Worm (Caenorhabditis elegans) whole organism, mixed stage, embryonic: ENCODE data around the gene T24B8.7.
A peak's percentile ranks its signal among the peaks of the same experiment; 100 is the strongest.

Experiments used
- M03D4.4 ChIP-seq: sonication (generic microtip); optimal IDR thresholded peaks from 2 replicates; lab custom pipeline; 2017; ENCODE audit warnings: mild to moderate bottlenecking, missing genetic modification characterization, missing compliant biosample characterization
- bed-3 ChIP-seq: fragments of 200-800 bp; sonication (Bioruptor generic); optimal IDR thresholded peaks from 3 replicates; lab custom pipeline; 2018; ENCODE audit warnings: mild to moderate bottlenecking, missing genetic modification characterization, moderate library complexity, missing compliant biosample characterization
- blmp-1 ChIP-seq: fragments of 150-350 bp; optimal IDR thresholded peaks from 2 replicates; lab custom pipeline; 2014; ENCODE audit warnings: missing biosample characterization, missing genetic modification characterization
- ceh-39 ChIP-seq: fragments of 150-350 bp; optimal IDR thresholded peaks from 2 replicates; lab custom pipeline; 2014; ENCODE audit warnings: missing biosample characterization, missing genetic modification characterization
- ceh-43 ChIP-seq: fragments of 200-800 bp; sonication (Bioruptor generic); optimal IDR thresholded peaks from 2 replicates; lab custom pipeline; 2018; ENCODE audit warnings: mild to moderate bottlenecking, missing genetic modification characterization, moderate library complexity, missing compliant biosample characterization
- ceh-83 ChIP-seq: fragments of 200-800 bp; sonication (Bioruptor generic); optimal IDR thresholded peaks from 2 replicates; lab custom pipeline; 2018; ENCODE audit warnings: mild to moderate bottlenecking, missing genetic modification characterization, missing compliant biosample characterization
- ces-1 ChIP-seq: fragments of 150-350 bp; optimal IDR thresholded peaks from 2 replicates; lab custom pipeline; 2014; ENCODE audit warnings: missing biosample characterization, missing genetic modification reagents, missing genetic modification characterization
- cnd-1 ChIP-seq: fragments of 200-800 bp; sonication (Bioruptor generic); optimal IDR thresholded peaks from 2 replicates; lab custom pipeline; 2018; ENCODE audit warnings: mild to moderate bottlenecking, missing genetic modification characterization, missing compliant biosample characterization
- drap-1 ChIP-seq: fragments of 200-800 bp; sonication (Bioruptor generic); optimal IDR thresholded peaks from 3 replicates; lab custom pipeline; 2018; ENCODE audit warnings: mild to moderate bottlenecking, missing genetic modification characterization, missing compliant biosample characterization
- elt-1 ChIP-seq: sonication (generic microtip); optimal IDR thresholded peaks from 2 replicates; lab custom pipeline; 2017; ENCODE audit warnings: missing genetic modification characterization, mild to moderate bottlenecking, missing compliant biosample characterization, antibody characterized with exemption, moderate library complexity, borderline replicate concordance; ENCODE audit not compliant: insufficient read depth
- elt-3 ChIP-seq: fragments of 150-350 bp; optimal IDR thresholded peaks from 2 replicates; lab custom pipeline; 2014; ENCODE audit warnings: missing biosample characterization, missing genetic modification characterization
- flh-1 ChIP-seq: fragments of 200-800 bp; sonication (Bioruptor generic); optimal IDR thresholded peaks from 2 replicates; lab custom pipeline; 2018; ENCODE audit warnings: mild to moderate bottlenecking, missing genetic modification characterization, moderate library complexity, missing compliant biosample characterization
- ham-2 ChIP-seq: fragments of 200-800 bp; sonication (Bioruptor generic); optimal IDR thresholded peaks from 2 replicates; lab custom pipeline; 2018; ENCODE audit warnings: mild to moderate bottlenecking, missing genetic modification characterization, missing compliant biosample characterization
- hlh-1 ChIP-seq: fragments of 150-350 bp; optimal IDR thresholded peaks from 2 replicates; lab custom pipeline; 2014; ENCODE audit warnings: missing biosample characterization, missing genetic modification reagents, missing genetic modification characterization
- lin-13 ChIP-seq: fragments of 150-350 bp; optimal IDR thresholded peaks from 2 replicates; lab custom pipeline; 2014; ENCODE audit warnings: missing biosample characterization, missing genetic modification characterization
- lin-32 ChIP-seq: fragments of 200-800 bp; sonication (Bioruptor generic); optimal IDR thresholded peaks from 2 replicates; lab custom pipeline; 2018; ENCODE audit warnings: mild to moderate bottlenecking, missing genetic modification characterization, missing compliant biosample characterization
- lsy-2 ChIP-seq: fragments of 150-350 bp; optimal IDR thresholded peaks from 2 replicates; lab custom pipeline; 2014; ENCODE audit warnings: missing biosample characterization, missing genetic modification characterization
- mab-5 ChIP-seq: fragments of 150-350 bp; optimal IDR thresholded peaks from 2 replicates; lab custom pipeline; 2014; ENCODE audit warnings: missing biosample characterization, missing genetic modification characterization
- mep-1 ChIP-seq: fragments of 150-350 bp; optimal IDR thresholded peaks from 2 replicates; lab custom pipeline; 2017; ENCODE audit warnings: missing biosample characterization, missing genetic modification reagents, missing genetic modification characterization, inconsistent platforms
- mls-2 ChIP-seq: sonication (generic microtip); optimal IDR thresholded peaks from 2 replicates; lab custom pipeline; 2016; ENCODE audit warnings: mild to moderate bottlenecking, missing genetic modification characterization, moderate library complexity, missing compliant biosample characterization
- nhr-12 ChIP-seq: fragments of 150-350 bp; optimal IDR thresholded peaks from 2 replicates; lab custom pipeline; 2014; ENCODE audit warnings: missing biosample characterization, missing genetic modification characterization
- nhr-2 ChIP-seq: fragments of 150-350 bp; optimal IDR thresholded peaks from 2 replicates; lab custom pipeline; 2014; ENCODE audit warnings: missing biosample characterization, missing genetic modification characterization
- nhr-237 ChIP-seq: fragments of 150-350 bp; optimal IDR thresholded peaks from 2 replicates; lab custom pipeline; 2014; ENCODE audit warnings: missing biosample characterization, missing genetic modification characterization
- nhr-28 ChIP-seq: fragments of 150-350 bp; optimal IDR thresholded peaks from 2 replicates; lab custom pipeline; 2014; ENCODE audit warnings: missing biosample characterization, missing genetic modification characterization
- nhr-76 ChIP-seq: sonication (generic microtip); optimal IDR thresholded peaks from 2 replicates; lab custom pipeline; 2017; ENCODE audit warnings: missing biosample characterization, missing genetic modification characterization
- pha-4 ChIP-seq: fragments of 150-350 bp; optimal IDR thresholded peaks from 2 replicates; lab custom pipeline; 2018; ENCODE audit warnings: missing biosample characterization, missing genetic modification reagents, missing genetic modification characterization
- sem-2 ChIP-seq: fragments of 200-800 bp; sonication (Bioruptor generic); optimal IDR thresholded peaks from 2 replicates; lab custom pipeline; 2018; ENCODE audit warnings: mild to moderate bottlenecking, missing genetic modification characterization, missing compliant biosample characterization
- snpc-4 ChIP-seq: fragments of 150-350 bp; optimal IDR thresholded peaks from 2 replicates; lab custom pipeline; 2014; ENCODE audit warnings: missing biosample characterization, missing genetic modification characterization
- sptf-1 ChIP-seq: sonication (generic microtip); optimal IDR thresholded peaks from 2 replicates; lab custom pipeline; 2017; ENCODE audit warnings: mild to moderate bottlenecking, missing genetic modification characterization, moderate library complexity, missing compliant biosample characterization
- tbx-8 ChIP-seq: fragments of 200-800 bp; sonication (Bioruptor generic); optimal IDR thresholded peaks from 2 replicates; lab custom pipeline; 2018; ENCODE audit warnings: mild to moderate bottlenecking, missing genetic modification characterization, moderate library complexity, missing compliant biosample characterization
- unc-120 ChIP-seq: sonication (generic microtip); optimal IDR thresholded peaks from 2 replicates; lab custom pipeline; 2017; ENCODE audit warnings: missing genetic modification characterization, missing compliant biosample characterization; ENCODE audit not compliant: poor library complexity, severe bottlenecking
- unc-39 ChIP-seq: fragments of 150-350 bp; optimal IDR thresholded peaks from 2 replicates; lab custom pipeline; 2014; ENCODE audit warnings: missing biosample characterization, missing genetic modification characterization
- unc-62 ChIP-seq: fragments of 150-350 bp; optimal IDR thresholded peaks from 2 replicates; lab custom pipeline; 2014; ENCODE audit warnings: missing biosample characterization, missing genetic modification reagents, missing genetic modification characterization
- zip-8 ChIP-seq: fragments of 150-350 bp; optimal IDR thresholded peaks from 2 replicates; lab custom pipeline; 2014; ENCODE audit warnings: missing biosample characterization, missing genetic modification characterization
- ztf-11 ChIP-seq: fragments of 150-350 bp; optimal IDR thresholded peaks from 2 replicates; lab custom pipeline; 2014; ENCODE audit warnings: missing biosample characterization, missing genetic modification characterization

The T24B8.7 gene

DNA sequence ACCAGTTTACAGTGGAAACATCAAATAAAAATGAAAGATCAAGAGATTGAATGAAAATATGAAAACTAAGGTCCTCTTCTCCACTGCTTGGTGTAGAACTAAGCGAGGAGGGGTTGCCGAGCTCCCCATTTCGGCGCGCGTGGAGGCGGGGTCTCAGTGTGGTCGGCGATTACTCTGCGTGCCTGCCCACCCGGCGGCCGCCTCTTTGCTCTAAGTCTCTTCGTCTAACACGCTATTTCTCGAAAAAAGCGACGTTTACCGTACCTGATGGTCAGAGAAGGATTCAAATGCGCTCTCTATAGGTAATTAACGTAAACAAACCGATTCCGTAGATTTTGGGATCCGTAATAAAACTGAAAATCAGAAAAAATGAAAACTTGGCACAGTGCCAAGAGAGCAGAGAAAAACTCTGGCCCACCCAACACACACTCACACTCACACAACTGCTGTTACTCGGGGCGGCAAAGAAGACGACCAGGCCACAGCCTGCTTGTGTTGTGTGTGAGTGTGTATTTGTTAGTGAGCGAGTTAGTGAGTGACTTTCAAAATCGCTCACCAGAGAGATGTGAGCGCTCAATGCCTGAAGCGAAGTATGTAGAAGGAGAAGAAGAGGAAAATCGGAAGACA, 8.2 kb upstream of the T24B8.7 start (continued):
- TF ChIP-seq sem-2 (GFP tag; lab: Kevin White, UChicago) (no peak), lin-13 (peak; percentile 49), elt-1 (tag; lab: Kevin White, UChicago) (no peak), zip-8 (no peak), nhr-237 (tag; lab: Kevin White, UChicago) (peak; percentile 22), unc-39 (no peak), nhr-12 (no peak)

DNA sequence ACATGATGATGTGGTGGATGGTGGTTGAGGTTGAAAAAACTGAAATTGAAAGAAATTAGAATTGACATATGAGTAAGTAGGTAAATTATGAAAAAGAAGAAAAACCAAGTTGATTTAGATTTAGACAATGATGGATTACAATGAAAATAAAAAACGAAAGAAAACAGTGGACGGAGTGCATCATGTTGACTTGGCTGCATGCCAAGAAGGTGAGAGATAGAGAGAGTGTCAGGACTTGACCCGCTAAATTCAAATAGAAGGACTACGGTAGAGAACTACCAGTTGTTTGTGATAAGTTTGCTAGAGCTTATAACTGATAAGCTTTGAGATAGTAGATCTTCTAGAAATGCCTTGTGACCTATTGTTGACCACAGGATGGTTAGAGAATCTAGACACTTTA, 7.6 kb upstream of the T24B8.7 start, which contains the start of gene T24B8.3:
Gene T24B8.3 (minus strand): TSS at position 39 of the 400 bp plus-strand sequence.
- TF ChIP-seq elt-1 (tag; lab: Kevin White, UChicago) (peak; percentile 3), mls-2 (tag; lab: Kevin White, UChicago) (no peak), lsy-2 (tag; lab: Kevin White, UChicago) (peak; percentile 13)

DNA sequence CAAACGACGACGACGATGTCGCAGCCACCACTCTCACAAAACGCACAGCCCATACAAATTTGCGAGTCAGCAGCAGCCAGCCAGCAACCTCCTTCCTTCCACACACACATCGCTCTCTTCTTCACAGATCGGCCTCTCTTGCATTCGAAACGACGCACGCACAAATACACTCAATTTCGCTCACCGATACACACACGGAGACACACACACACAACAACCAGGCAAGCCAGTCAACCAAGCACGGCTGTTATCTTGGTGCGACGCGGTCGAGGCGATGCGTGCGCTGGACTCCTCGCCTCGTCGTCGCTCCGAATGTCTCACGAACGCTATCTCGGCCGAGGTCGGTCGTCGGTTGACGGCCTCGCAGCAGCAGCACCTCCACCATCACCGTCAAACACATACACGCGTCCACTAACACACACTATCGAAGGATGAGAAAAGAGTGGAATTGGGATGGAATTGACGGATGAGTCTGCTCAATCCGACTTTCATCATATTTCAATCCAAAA, 6.9 kb upstream of the T24B8.7 start:
- TF ChIP-seq blmp-1 (tag; lab: Kevin White, UChicago) (no peak), sem-2 (GFP tag; lab: Kevin White, UChicago) (peak; percentile 37), nhr-28 (tag; lab: Kevin White, UChicago) (no peak), pha-4 (peak; percentile 93), hlh-1 (tag; lab: Kevin White, UChicago) (peak; percentile 97), flh-1 (GFP tag; lab: Kevin White, UChicago) (no peak), cnd-1 (tag; lab: Kevin White, UChicago) (peak; percentile 86), tbx-8 (peak; percentile 48), ceh-39 (tag; lab: Kevin White, UChicago) (no peak), ces-1 (peak; percentile 56), mls-2 (tag; lab: Kevin White, UChicago) (peak; percentile 82), ceh-83 (peak; percentile 72), drap-1 (GFP tag; lab: Kevin White, UChicago) (peak; percentile 89), mab-5 (no peak), lin-32 (GFP tag; lab: Kevin White, UChicago) (peak; percentile 1), nhr-76 (tag; lab: Kevin White, UChicago) (no peak), lsy-2 (tag; lab: Kevin White, UChicago) (peak; percentile 72), unc-120 (tag; lab: Kevin White, UChicago) (peak; percentile 93), ceh-43 (GFP tag; lab: Kevin White, UChicago) (peak; percentile 72), mep-1 (tag; lab: Kevin White, UChicago) (peak; percentile 92), unc-62 (peak; percentile 77), snpc-4 (tag; lab: Kevin White, UChicago) (no peak), sptf-1 (tag; lab: Kevin White, UChicago) (peak; percentile 88), zip-8 (no peak), M03D4.4 (tag; lab: Kevin White, UChicago) (peak; percentile 83), elt-1 (tag; lab: Kevin White, UChicago) (peak; percentile 6), ham-2 (GFP tag; lab: Kevin White, UChicago) (peak; percentile 98), bed-3 (GFP tag; lab: Kevin White, UChicago) (no peak), nhr-12 (peak; percentile 60), nhr-237 (tag; lab: Kevin White, UChicago) (peak; percentile 71), lin-13 (peak; percentile 85), ztf-11 (tag; lab: Kevin White, UChicago) (peak; percentile 96), elt-3 (tag; lab: Kevin White, UChicago) (peak; percentile 45), nhr-2 (tag; lab: Kevin White, UChicago) (peak; percentile 67), unc-39 (peak; percentile 76)
